Fruit fly (Drosophila melanogaster) ovary, adult (tissue): ENCODE measurements around the gene CG32642.

Source experiments
- CG17801 ChIP-seq: fragments of 200-800 bp; optimal IDR thresholded peaks from 2 replicates; lab custom pipeline; 2019; ENCODE audit warnings: missing biosample characterization, mild to moderate bottlenecking, missing genetic modification characterization, moderate library complexity; ENCODE audit not compliant: partially characterized antibody

Gene CG32642

DNA sequence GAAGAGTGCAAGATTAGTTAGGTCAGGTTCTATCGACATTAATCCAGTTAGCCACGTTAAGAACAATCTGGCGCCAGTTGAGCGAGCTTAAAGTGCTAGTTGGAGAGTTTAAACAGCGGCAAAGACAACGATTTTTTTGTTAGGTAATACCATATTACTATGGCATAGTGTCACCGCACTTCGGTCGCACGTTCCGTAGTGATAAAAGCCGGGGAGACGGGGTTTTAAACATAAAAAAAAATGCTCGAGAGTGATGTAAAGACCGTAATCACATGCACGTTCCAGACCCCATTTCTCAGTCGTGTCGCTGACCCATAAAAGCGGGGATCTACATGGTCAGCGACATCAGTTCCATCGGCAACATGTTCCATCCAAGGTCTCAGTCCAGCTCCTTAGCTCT lies at the start of gene CG32642:
Gene CG32642 (plus strand): TSS at position 301 of the 400 bp plus-strand sequence.
- no peak for TF ChIP-seq CG17801 (GFP tag; lab: Kevin White, UChicago)

dm6 chrX:12909577-12910426 lies 49.2 kb upstream of the CG32642 start, which contains the start of the genes Brms1 and CG4645:
TSS of gene Brms1 (minus strand) at chrX:12909622.
TSS of gene CG4645 (plus strand) at chrX:12909953.
- TF ChIP-seq CG17801 (GFP tag; lab: Kevin White, UChicago): peak; percentile 31

DNA sequence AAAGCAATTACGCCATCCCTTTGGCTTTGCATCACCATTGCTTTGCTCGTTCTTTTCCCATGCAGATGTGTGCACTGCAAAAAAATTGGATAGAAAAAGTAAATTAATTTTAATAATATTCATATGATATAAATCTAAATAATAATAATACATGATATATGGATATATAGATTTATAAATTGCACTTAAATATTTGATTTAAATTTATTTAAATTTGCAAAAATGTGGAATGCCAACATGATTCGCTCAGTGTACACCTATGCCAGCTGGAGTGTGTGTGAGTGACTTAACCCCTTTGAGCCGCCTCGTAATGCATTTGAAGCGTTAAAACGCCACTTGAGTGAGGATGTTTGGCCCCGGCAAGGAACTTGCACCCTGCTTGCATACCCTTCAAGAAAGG lies 45.3 kb upstream of the CG32642 start:
- no peak for TF ChIP-seq CG17801 (GFP tag; lab: Kevin White, UChicago)

dm6 chrX:12917177-12917576 lies 41.8 kb upstream of the CG32642 start, which contains the start of gene fne:
TSS of gene fne (plus strand) at chrX:12917477.
- no peak for TF ChIP-seq CG17801 (GFP tag; lab: Kevin White, UChicago)

dm6 chrX:12919594-12919993 lies 39.4 kb upstream of the CG32642 start:
- TF ChIP-seq CG17801 (GFP tag; lab: Kevin White, UChicago): no peak

DNA sequence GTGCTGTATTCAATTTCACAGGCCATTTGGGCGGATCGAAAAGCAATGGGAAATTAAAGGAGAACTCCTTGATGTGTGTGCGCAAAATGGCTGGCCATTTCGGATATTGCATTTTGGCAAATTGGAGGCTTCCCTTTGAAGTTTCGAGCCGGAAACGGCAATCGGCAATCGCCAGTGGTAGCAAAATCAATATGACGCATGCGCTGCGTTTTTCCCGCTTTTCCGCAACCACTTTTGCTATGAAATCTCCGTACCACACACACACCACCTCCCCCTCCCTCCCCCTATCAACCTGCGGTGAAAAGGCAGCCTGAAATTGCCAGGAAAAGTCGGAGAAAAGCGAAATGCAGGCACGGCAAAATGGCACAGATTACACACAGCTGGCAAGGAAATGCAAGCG lies 36.7 kb upstream of the CG32642 start:
- no peak for TF ChIP-seq CG17801 (GFP tag; lab: Kevin White, UChicago)

DNA sequence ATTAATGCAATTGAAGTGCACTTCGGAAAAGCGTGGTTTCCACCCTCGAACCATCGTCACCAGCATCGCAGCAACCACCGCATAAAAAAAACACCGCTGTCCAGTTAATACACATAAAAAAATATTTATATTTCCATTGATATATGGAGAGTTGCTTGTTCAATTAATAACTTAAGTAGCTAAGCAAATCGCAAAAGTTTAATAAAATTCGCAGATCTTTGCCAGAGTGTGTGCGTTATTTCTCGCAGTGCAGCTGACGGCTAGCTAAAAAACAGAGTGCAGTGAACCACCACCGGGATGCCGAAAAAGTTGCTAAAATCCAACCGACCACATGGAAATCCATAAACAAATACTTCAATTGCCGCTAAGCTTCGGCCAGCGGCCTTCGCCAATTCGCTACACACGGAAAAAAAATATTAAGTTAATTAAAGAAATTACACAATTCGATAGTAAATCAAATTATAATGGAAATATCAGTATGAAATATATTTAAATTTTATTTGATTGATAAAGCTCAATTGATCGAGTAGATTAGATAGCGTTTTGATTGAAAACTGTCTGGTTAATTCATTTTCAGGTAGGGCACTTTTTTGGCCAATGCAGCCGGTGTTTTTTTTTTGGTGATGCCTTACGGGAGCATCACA lies 35.6 kb upstream of the CG32642 start:
- TF ChIP-seq CG17801 (GFP tag; lab: Kevin White, UChicago): no peak

DNA sequence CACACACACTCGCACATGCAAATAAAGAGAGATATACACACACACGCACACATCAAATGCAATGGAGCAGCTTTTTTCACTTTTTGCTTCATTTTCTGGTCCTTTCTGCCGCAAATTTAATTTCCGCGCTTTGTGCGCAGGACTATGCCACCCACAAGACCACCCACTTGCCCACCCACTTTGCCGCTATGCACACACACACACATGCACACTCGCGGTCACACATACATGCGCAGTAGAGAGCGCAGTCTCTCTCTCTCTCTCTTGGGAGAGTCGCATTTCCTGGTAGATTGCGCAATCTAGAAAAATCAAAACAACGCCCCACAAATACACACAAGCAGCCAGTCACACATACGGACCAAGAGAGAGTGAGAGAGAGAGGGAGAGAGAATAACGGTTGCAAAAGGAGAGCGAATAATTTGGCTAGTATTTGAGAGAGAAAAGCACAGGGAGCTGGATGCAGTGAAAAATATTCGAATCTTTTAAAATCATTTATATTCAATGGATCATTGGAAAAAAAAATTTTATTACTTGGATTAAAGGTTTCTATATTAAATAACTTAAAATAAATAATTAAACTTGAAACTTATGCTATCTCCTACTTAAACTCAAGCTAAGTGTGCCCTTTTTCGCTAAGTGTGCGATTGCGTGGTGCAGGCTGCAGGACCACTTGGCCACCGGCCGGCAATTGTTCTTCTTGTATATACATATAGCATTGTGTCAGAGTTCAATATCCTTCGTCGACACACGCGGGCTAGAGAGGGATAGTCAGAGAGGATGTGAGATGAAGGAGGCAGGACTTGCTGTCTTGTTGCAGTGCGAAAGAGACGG lies 33.4 kb upstream of the CG32642 start:
- no peak for TF ChIP-seq CG17801 (GFP tag; lab: Kevin White, UChicago)

DNA sequence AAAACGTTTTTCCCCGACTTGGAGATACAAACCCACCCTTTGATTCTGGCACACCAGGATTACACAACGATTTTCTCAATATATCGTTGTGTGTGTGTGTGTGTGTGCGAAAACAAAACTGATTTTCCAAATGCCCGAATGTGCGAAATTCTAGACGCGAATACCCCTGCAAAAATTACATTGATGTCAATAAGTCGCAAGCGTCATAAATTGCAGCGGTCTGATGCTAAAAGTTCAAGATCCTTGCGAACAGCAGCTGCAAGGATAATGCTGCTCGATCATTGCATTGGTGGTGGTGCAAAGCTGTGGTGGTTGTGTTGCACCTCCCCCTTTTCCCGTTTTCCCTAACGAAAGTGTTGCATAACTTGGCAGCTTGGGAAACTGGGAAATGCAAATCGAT lies 31.4 kb upstream of the CG32642 start:
- TF ChIP-seq CG17801 (GFP tag; lab: Kevin White, UChicago): no peak

dm6 chrX:12929817-12930216 lies 29.2 kb upstream of the CG32642 start:
- no peak for TF ChIP-seq CG17801 (GFP tag; lab: Kevin White, UChicago)

DNA sequence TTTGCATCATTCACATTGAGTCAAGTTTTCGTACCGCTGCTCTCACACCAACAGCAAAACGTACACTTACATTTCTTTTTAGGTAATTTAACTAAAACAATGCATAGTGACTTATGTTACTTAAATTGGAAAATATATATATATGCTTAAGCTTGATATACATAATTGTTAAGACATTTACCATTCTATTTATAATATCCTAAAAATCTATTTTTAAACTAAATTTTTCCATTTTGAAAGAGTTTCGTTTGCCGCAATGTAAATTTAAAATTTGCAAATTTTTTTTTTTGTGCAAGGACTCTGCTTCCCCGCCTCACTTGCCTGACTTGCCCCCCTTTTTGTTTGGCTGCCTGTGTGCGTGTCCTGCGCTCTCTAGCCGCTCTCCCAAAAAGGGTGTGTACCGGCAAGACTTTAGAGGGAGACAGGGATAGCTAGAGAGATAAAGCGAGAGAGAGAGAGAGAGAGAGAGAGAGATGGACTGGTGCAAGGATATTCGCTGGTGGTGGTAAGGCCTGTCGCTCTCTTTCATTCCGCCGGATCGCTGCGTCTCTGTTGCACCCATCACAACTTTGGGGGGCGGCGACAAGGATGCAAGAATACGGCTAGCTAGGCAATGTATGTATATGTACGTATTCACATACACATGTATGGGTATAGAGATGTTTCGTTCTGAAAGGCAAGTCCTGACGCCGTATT lies 21.0 kb upstream of the CG32642 start:
- TF ChIP-seq CG17801 (GFP tag; lab: Kevin White, UChicago): no peak

dm6 chrX:12939021-12939420 lies 20.0 kb upstream of the CG32642 start:
- no peak for TF ChIP-seq CG17801 (GFP tag; lab: Kevin White, UChicago)

DNA sequence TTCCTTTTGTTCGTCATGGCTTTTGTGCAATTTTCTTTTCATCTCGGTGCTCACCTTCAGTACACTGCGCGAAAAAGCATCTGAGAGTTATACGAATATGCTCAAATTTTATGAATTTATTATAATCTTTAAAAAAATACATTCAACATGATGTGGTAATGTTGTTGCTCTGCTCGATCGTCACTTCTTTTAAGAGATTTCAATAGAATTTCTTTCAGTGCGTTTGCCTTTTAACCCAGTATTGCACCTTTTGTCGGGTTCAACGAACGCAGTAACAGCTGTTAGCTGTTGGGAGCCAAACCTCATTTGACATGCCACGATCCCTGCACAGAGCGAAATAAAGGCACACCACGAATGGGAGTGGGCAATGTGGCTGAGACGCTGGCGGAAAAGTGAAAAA lies 19.1 kb upstream of the CG32642 start:
- no peak for TF ChIP-seq CG17801 (GFP tag; lab: Kevin White, UChicago)

dm6 chrX:12940396-12940795 lies 18.6 kb upstream of the CG32642 start:
- no peak for TF ChIP-seq CG17801 (GFP tag; lab: Kevin White, UChicago)
